Fruit fly (Drosophila melanogaster) whole organism, embryonic: ENCODE data around the gene Ntf-2r.
A peak's percentile ranks its signal among the peaks of the same experiment; 100 is the strongest.

Source experiments
- Atf3 ChIP-seq: fragments of 200-800 bp; sonication (Bioruptor generic); optimal IDR thresholded peaks from 3 replicates; lab custom pipeline; 2016; ENCODE audit warnings: missing biosample characterization, missing genetic modification characterization
- B-H1 ChIP-seq: fragments of 200-800 bp; sonication (Bioruptor generic); IDR thresholded peaks from 3 replicates; pipeline ENCODE4 v1.3.6; 2022; ENCODE audit warnings: missing biosample characterization, missing genetic modification characterization
- CG10267 ChIP-seq: fragments of 200-800 bp; sonication (Bioruptor generic); optimal IDR thresholded peaks from 2 replicates; lab custom pipeline; 2018; ENCODE audit warnings: missing biosample characterization, mild to moderate bottlenecking, missing genetic modification characterization, moderate library complexity
- CG10366 ChIP-seq: fragments of 200-800 bp; sonication (Bioruptor generic); IDR thresholded peaks from 2 replicates; pipeline ENCODE4 v1.3.6; 2022; ENCODE audit warnings: missing biosample characterization, missing genetic modification characterization
- CG11093 ChIP-seq: fragments of 200-800 bp; sonication (Bioruptor generic); IDR thresholded peaks from 3 replicates; pipeline ENCODE4 v1.3.6; 2022; ENCODE audit warnings: missing biosample characterization, missing genetic modification characterization
- CG11504 ChIP-seq: fragments of 200-800 bp; sonication (Bioruptor generic); optimal IDR thresholded peaks from 3 replicates; lab custom pipeline; 2019; ENCODE audit warnings: missing biosample characterization, mild to moderate bottlenecking, missing genetic modification characterization, moderate library complexity
- CG11695 ChIP-seq: fragments of 200-800 bp; sonication (Bioruptor generic); IDR thresholded peaks from 3 replicates; pipeline ENCODE4 v1.3.6; 2022; ENCODE audit warnings: missing biosample characterization, missing genetic modification characterization
- CG18011 ChIP-seq: fragments of 200-800 bp; sonication (Bioruptor generic); optimal IDR thresholded peaks from 2 replicates; lab custom pipeline; 2017; ENCODE audit warnings: missing biosample characterization, missing genetic modification characterization, mild to moderate bottlenecking, moderate library complexity, missing genotype
- CG2116 ChIP-seq: fragments of 200-800 bp; sonication (Bioruptor generic); optimal IDR thresholded peaks from 3 replicates; lab custom pipeline; 2018; ENCODE audit warnings: missing biosample characterization, mild to moderate bottlenecking, missing genetic modification characterization
- CG2202 ChIP-seq: fragments of 200-800 bp; sonication (Bioruptor generic); optimal IDR thresholded peaks from 2 replicates; lab custom pipeline; 2018; ENCODE audit warnings: missing biosample characterization, mild to moderate bottlenecking, missing genetic modification characterization
- CG31224 ChIP-seq: fragments of 200-800 bp; sonication (Bioruptor generic); IDR thresholded peaks from 2 replicates; pipeline ENCODE4 v1.3.6; 2022; ENCODE audit warnings: missing biosample characterization, missing genetic modification characterization
- CG31441 ChIP-seq: fragments of 200-800 bp; sonication (Bioruptor generic); IDR thresholded peaks from 2 replicates; pipeline ENCODE4 v1.3.6; 2022; ENCODE audit warnings: missing biosample characterization, missing genetic modification characterization
- CG4820 ChIP-seq: fragments of 200-800 bp; sonication (Bioruptor generic); optimal IDR thresholded peaks from 3 replicates; lab custom pipeline; 2016; ENCODE audit warnings: missing biosample characterization, missing genetic modification characterization
- CG7556 ChIP-seq: fragments of 200-800 bp; sonication (Bioruptor generic); optimal IDR thresholded peaks from 2 replicates; lab custom pipeline; 2017; ENCODE audit warnings: missing biosample characterization, mild to moderate bottlenecking, missing genetic modification characterization
- CG7839 ChIP-seq: fragments of 200-800 bp; sonication (Bioruptor generic); optimal IDR thresholded peaks from 3 replicates; lab custom pipeline; 2018; ENCODE audit warnings: missing biosample characterization, mild to moderate bottlenecking, missing genetic modification characterization, moderate library complexity
- CG7928 ChIP-seq: fragments of 200-800 bp; sonication (Bioruptor generic); optimal IDR thresholded peaks from 2 replicates; lab custom pipeline; 2017; ENCODE audit warnings: missing biosample characterization, mild to moderate bottlenecking, missing genetic modification characterization
- CG7987 ChIP-seq: fragments of 200-800 bp; sonication (Bioruptor generic); optimal IDR thresholded peaks from 2 replicates; lab custom pipeline; 2018; ENCODE audit warnings: missing biosample characterization, mild to moderate bottlenecking, missing genetic modification characterization, moderate library complexity
- CG9437 ChIP-seq: fragments of 200-800 bp; sonication (Bioruptor generic); optimal IDR thresholded peaks from 2 replicates; lab custom pipeline; 2018; ENCODE audit warnings: missing biosample characterization, mild to moderate bottlenecking, missing genetic modification characterization
- CG9876 ChIP-seq: fragments of 200-800 bp; sonication (Bioruptor generic); optimal IDR thresholded peaks from 2 replicates; lab custom pipeline; 2016; ENCODE audit warnings: missing biosample characterization, missing genetic modification characterization
- Chrac-16 ChIP-seq: fragments of 200-800 bp; sonication (Bioruptor generic); optimal IDR thresholded peaks from 3 replicates; lab custom pipeline; 2016; ENCODE audit warnings: missing biosample characterization, missing genetic modification characterization
- Dref ChIP-seq: fragments of 200-800 bp; sonication (Bioruptor generic); IDR thresholded peaks from 2 replicates; pipeline ENCODE4 v1.3.6; 2022; ENCODE audit warnings: missing biosample characterization, missing genetic modification characterization
- Elba2 ChIP-seq: fragments of 200-800 bp; sonication (Bioruptor generic); optimal IDR thresholded peaks from 3 replicates; lab custom pipeline; 2016; ENCODE audit warnings: missing biosample characterization, missing genetic modification characterization
- Ets65A ChIP-seq: fragments of 200-800 bp; sonication (Bioruptor generic); peaks from one replicate; lab custom pipeline; 2016; ENCODE audit warnings: missing biosample characterization, missing genetic modification characterization
- Fer1 ChIP-seq: fragments of 200-800 bp; sonication (Bioruptor generic); optimal IDR thresholded peaks from 2 replicates; lab custom pipeline; 2017; ENCODE audit warnings: missing biosample characterization, mild to moderate bottlenecking, missing genetic modification characterization
- HLHmδ ChIP-seq: fragments of 200-800 bp; sonication (Bioruptor generic); optimal IDR thresholded peaks from 2 replicates; lab custom pipeline; 2018; ENCODE audit warnings: missing biosample characterization, mild to moderate bottlenecking, missing genetic modification characterization, moderate library complexity
- HmgD ChIP-seq: fragments of 200-800 bp; sonication (Bioruptor generic); optimal IDR thresholded peaks from 3 replicates; lab custom pipeline; 2016; ENCODE audit warnings: missing biosample characterization, missing genetic modification characterization
- Hmx ChIP-seq: fragments of 200-800 bp; sonication (Bioruptor generic); optimal IDR thresholded peaks from 2 replicates; lab custom pipeline; 2016; ENCODE audit warnings: missing biosample characterization, missing genetic modification characterization
- Hr78 ChIP-seq, 2 experiments: fragments of 200-800 bp in 1 of 2; fragments of >200 bp in 1 of 2; sonication (Bioruptor generic) in 1 of 2; optimal IDR thresholded peaks; 2 replicates each; lab custom pipeline; 2017 to 2019; ENCODE audit warnings: missing biosample characterization in 2 of 2, missing genetic modification characterization in 2 of 2, mild to moderate bottlenecking in 1 of 2, moderate library complexity in 1 of 2
- MESR4 ChIP-seq: fragments of 200-800 bp; sonication (Bioruptor generic); optimal IDR thresholded peaks from 2 replicates; lab custom pipeline; 2018; ENCODE audit warnings: missing biosample characterization, mild to moderate bottlenecking, missing genetic modification characterization, moderate library complexity
- Max ChIP-seq: fragments of 200-800 bp; sonication (Bioruptor generic); optimal IDR thresholded peaks from 2 replicates; lab custom pipeline; 2016; ENCODE audit warnings: missing biosample characterization, mild to moderate bottlenecking, missing genetic modification characterization
- Ravus ChIP-seq: fragments of 200-800 bp; sonication (Bioruptor generic); IDR thresholded peaks from 2 replicates; pipeline ENCODE4 v1.3.6; 2022; ENCODE audit warnings: missing biosample characterization, missing genetic modification characterization
- Sox100B ChIP-seq: fragments of 200-800 bp; sonication (Bioruptor generic); optimal IDR thresholded peaks from 3 replicates; lab custom pipeline; 2018; ENCODE audit warnings: missing biosample characterization, mild to moderate bottlenecking, missing genetic modification characterization
- al ChIP-seq: fragments of 200-800 bp; sonication (Bioruptor generic); IDR thresholded peaks from 2 replicates; pipeline ENCODE4 v1.3.6; 2022; ENCODE audit warnings: missing biosample characterization, missing genetic modification characterization
- caup ChIP-seq: fragments of 200-800 bp; sonication (Bioruptor generic); optimal IDR thresholded peaks from 3 replicates; lab custom pipeline; 2017; ENCODE audit warnings: missing biosample characterization, mild to moderate bottlenecking, missing genetic modification characterization, moderate library complexity; ENCODE audit not compliant: severe bottlenecking
- crp ChIP-seq, 2 experiments: fragments of 200-800 bp; sonication (Bioruptor generic); optimal IDR thresholded peaks; 2 replicates in 1 of 2; 3 replicates in 1 of 2; lab custom pipeline; 2017; ENCODE audit warnings: missing biosample characterization in 2 of 2, missing genetic modification characterization in 2 of 2, mild to moderate bottlenecking in 1 of 2, moderate library complexity in 1 of 2
- ems ChIP-seq: fragments of 200-800 bp; sonication (Bioruptor generic); optimal IDR thresholded peaks from 3 replicates; lab custom pipeline; 2016; ENCODE audit warnings: missing biosample characterization, missing genetic modification characterization
- fd3F ChIP-seq: fragments of 200-800 bp; sonication (Bioruptor generic); optimal IDR thresholded peaks from 2 replicates; lab custom pipeline; 2018; ENCODE audit warnings: missing biosample characterization, mild to moderate bottlenecking, missing genetic modification characterization, moderate library complexity
- ham ChIP-seq: fragments of 200-800 bp; sonication (Bioruptor generic); IDR thresholded peaks from 2 replicates; pipeline ENCODE4 v1.3.6; 2022; ENCODE audit warnings: missing biosample characterization, missing genetic modification characterization
- ind ChIP-seq: fragments of 200-800 bp; sonication (Bioruptor generic); optimal IDR thresholded peaks from 3 replicates; lab custom pipeline; 2016; ENCODE audit warnings: missing biosample characterization, missing genetic modification characterization
- mam ChIP-seq: fragments of 200-800 bp; sonication (Bioruptor generic); optimal IDR thresholded peaks from 3 replicates; lab custom pipeline; 2016; ENCODE audit warnings: missing biosample characterization, missing genetic modification characterization
- nmo ChIP-seq: fragments of 200-800 bp; sonication (Bioruptor generic); optimal IDR thresholded peaks from 2 replicates; lab custom pipeline; 2018; ENCODE audit warnings: missing biosample characterization, mild to moderate bottlenecking, missing genetic modification characterization, moderate library complexity
- oc ChIP-seq: fragments of 200-800 bp; sonication (Bioruptor generic); optimal IDR thresholded peaks from 2 replicates; lab custom pipeline; 2018; ENCODE audit warnings: missing biosample characterization, mild to moderate bottlenecking, missing genetic modification characterization, moderate library complexity
- pnt ChIP-seq: fragments of 200-800 bp; sonication (Bioruptor generic); optimal IDR thresholded peaks from 3 replicates; lab custom pipeline; 2016; ENCODE audit warnings: missing biosample characterization, missing genetic modification characterization
- pros ChIP-seq: fragments of 200-800 bp; sonication (Bioruptor generic); optimal IDR thresholded peaks from 3 replicates; lab custom pipeline; 2019; ENCODE audit warnings: missing biosample characterization, mild to moderate bottlenecking, missing genetic modification characterization, moderate library complexity
- sima ChIP-seq: fragments of 200-800 bp; sonication (Bioruptor generic); optimal IDR thresholded peaks from 2 replicates; lab custom pipeline; 2016; ENCODE audit warnings: missing biosample characterization, missing genetic modification characterization
- slbo ChIP-seq: fragments of 200-800 bp; sonication (Bioruptor generic); IDR thresholded peaks from 2 replicates; pipeline ENCODE4 v1.3.6; 2022; ENCODE audit warnings: missing biosample characterization, missing genetic modification characterization
- ssp ChIP-seq: fragments of 200-800 bp; sonication (Bioruptor generic); IDR thresholded peaks from 2 replicates; pipeline ENCODE4 v1.3.6; 2022; ENCODE audit warnings: missing biosample characterization, missing genetic modification characterization
- tx ChIP-seq: fragments of 200-800 bp; sonication (Bioruptor generic); optimal IDR thresholded peaks from 2 replicates; lab custom pipeline; 2016; ENCODE audit warnings: missing biosample characterization, missing genetic modification characterization
- wek ChIP-seq: fragments of 200-800 bp; sonication (Bioruptor generic); optimal IDR thresholded peaks from 3 replicates; lab custom pipeline; 2018; ENCODE audit warnings: missing biosample characterization, mild to moderate bottlenecking, missing genetic modification characterization, moderate library complexity
- yki ChIP-seq: fragments of >200 bp; optimal IDR thresholded peaks from 3 replicates; lab custom pipeline; 2018

The Ntf-2r gene

dm6 chr2L:18442903-18443608 is 11.4 kb upstream of the Ntf-2r start, which contains the start of gene RpS26 (continued):
- TF ChIP-seq CG10366 (GFP tag; lab: Robert Waterston, UW) = 0 out of 2 replicates have a peak, but pooled peaks have one; percentile 36
- TF ChIP-seq HLHmδ (GFP tag; lab: Kevin White, UChicago) = no peak
- TF ChIP-seq al (GFP tag; lab: Robert Waterston, UW) = peak; percentile 35; the same call in 1 of the 2 replicates
- no peak for TF ChIP-seq wek
- no peak for TF ChIP-seq CG11093
- TF ChIP-seq sima (GFP tag; lab: Kevin White, UChicago) = no peak
- peak; percentile 81 for TF ChIP-seq CG7928 (GFP tag; lab: Kevin White, UChicago)
- peak; percentile 75 for TF ChIP-seq Elba2 (GFP tag; lab: Kevin White, UChicago)
- no peak for TF ChIP-seq CG7556 (GFP tag; lab: Kevin White, UChicago)
- TF ChIP-seq Atf3 (GFP tag; lab: Kevin White, UChicago) = no peak
- no peak; the same call in 1 of the 2 replicates for TF ChIP-seq CG31441 (GFP tag; lab: Robert Waterston, UW)
- TF ChIP-seq ems (GFP tag; lab: Kevin White, UChicago) = peak; percentile 63
- peak in 1 of 2 experiments; percentile 12 for TF ChIP-seq crp (GFP tag; optimal IDR thresholded peaks at IDR 0.05; lab: Kevin White, UChicago)
- peak; percentile 13 for TF ChIP-seq CG9437
- peak; percentile 66 for TF ChIP-seq HmgD (GFP tag; lab: Kevin White, UChicago)
- no peak for TF ChIP-seq pros (GFP tag; lab: Kevin White, UChicago)
- peak; percentile 50 for TF ChIP-seq CG2116
- TF ChIP-seq MESR4 (GFP tag; lab: Kevin White, UChicago) = peak; percentile 98
- TF ChIP-seq ind (GFP tag; lab: Kevin White, UChicago) = peak; percentile 9
- TF ChIP-seq CG11695 (GFP tag; lab: Robert Waterston, UW) = no peak
- peak; percentile 68 for TF ChIP-seq Sox100B
- TF ChIP-seq CG4820 = peak; percentile 39
- TF ChIP-seq Chrac-16 (GFP tag; lab: Kevin White, UChicago) = peak; percentile 34
- TF ChIP-seq ham (GFP tag; lab: Robert Waterston, UW) = no peak
- no peak for TF ChIP-seq Hmx (GFP tag; lab: Kevin White, UChicago)
- TF ChIP-seq CG11504 = no peak
- TF ChIP-seq fd3F = peak; percentile 27
- TF ChIP-seq CG2202 (tag; lab: Kevin White, UChicago) = no peak
- peak; percentile 16 for TF ChIP-seq tx (GFP tag; lab: Kevin White, UChicago)
- peak; percentile 70 for TF ChIP-seq slbo (GFP tag; lab: Robert Waterston, UW)
- TF ChIP-seq ssp = peak; percentile 48
- TF ChIP-seq pnt (GFP tag; lab: Kevin White, UChicago) = peak; percentile 48
- no peak for TF ChIP-seq CG9876 (GFP tag; lab: Kevin White, UChicago)
- TF ChIP-seq Hr78 (GFP tag; optimal IDR thresholded peaks at IDR 0.05; lab: Kevin White, UChicago) = no peak
- TF ChIP-seq Fer1 (GFP tag; lab: Kevin White, UChicago) = peak; percentile 59
- peak; percentile 58 for TF ChIP-seq CG10267 (tag; lab: Kevin White, UChicago)
- no peak for TF ChIP-seq CG18011 (GFP tag; lab: Kevin White, UChicago)
- TF ChIP-seq Ravus = no peak
- no peak for TF ChIP-seq oc
- peak; percentile 63 for TF ChIP-seq mam (GFP tag; lab: Kevin White, UChicago)
- peak; percentile 97 for TF ChIP-seq Ets65A (GFP tag; lab: Kevin White, UChicago)
- TF ChIP-seq CG31224 (GFP tag; lab: Robert Waterston, UW) = peak; percentile 50
- peak; percentile 79 for TF ChIP-seq caup (GFP tag; lab: Kevin White, UChicago)
- peak; percentile 71 for TF ChIP-seq Max
- TF ChIP-seq CG7839 (tag; lab: Kevin White, UChicago) = peak; percentile 59
- TF ChIP-seq nmo (GFP tag; lab: Kevin White, UChicago) = peak; percentile 87
- no peak for TF ChIP-seq yki (lab: Kevin White, UChicago)
- TF ChIP-seq CG7987 (GFP tag; lab: Kevin White, UChicago) = peak; percentile 51
- no peak for TF ChIP-seq B-H1 (GFP tag; lab: Robert Waterston, UW)
- TF ChIP-seq Dref (GFP tag; lab: Robert Waterston, UW) = 0 out of 2 replicates have a peak, but pooled peaks have one; percentile 31
